Fruit fly (Drosophila melanogaster) whole organism, wandering third instar larva: Measurements from ENCODE around the gene Zip102B.

Source experiments
- Dif ChIP-seq: fragments of 200-275, 200-300 bp; sonication (Bioruptor generic); optimal IDR thresholded peaks from 2 replicates; lab custom pipeline; 2018; ENCODE audit warnings: missing biosample characterization, missing genetic modification characterization; ENCODE audit not compliant: partially characterized antibody
- HLH106 ChIP-seq: fragments of 200-800 bp; optimal IDR thresholded peaks from 3 replicates; lab custom pipeline; 2019; ENCODE audit warnings: missing biosample characterization, mild to moderate bottlenecking, missing genetic modification characterization, moderate library complexity
- Hr78 ChIP-seq: fragments of >200 bp; optimal IDR thresholded peaks from 2 replicates; lab custom pipeline; 2017; ENCODE audit warnings: missing biosample characterization, missing genetic modification characterization
- Hr83 ChIP-seq: fragments of 200-300 bp; sonication (Bioruptor generic); optimal IDR thresholded peaks from 2 replicates; lab custom pipeline; 2016; ENCODE audit warnings: missing biosample characterization, mild to moderate bottlenecking, missing genetic modification characterization, moderate library complexity; ENCODE audit not compliant: poor library complexity, severe bottlenecking
- OdsH ChIP-seq: fragments of 200-800 bp; sonication (Bioruptor generic); optimal IDR thresholded peaks from 2 replicates; lab custom pipeline; 2016; ENCODE audit warnings: missing biosample characterization, mild to moderate bottlenecking, missing genetic modification characterization
- Vsx2 ChIP-seq: fragments of 200-300, 225-300 bp; sonication (Bioruptor generic); optimal IDR thresholded peaks from 2 replicates; lab custom pipeline; 2018; ENCODE audit warnings: missing biosample characterization, missing genetic modification characterization; ENCODE audit not compliant: partially characterized antibody
- dsf ChIP-seq: sonication (Bioruptor generic); optimal IDR thresholded peaks from 2 replicates; lab custom pipeline; 2016; ENCODE audit warnings: missing biosample characterization, missing genetic modification characterization, borderline replicate concordance
- fru ChIP-seq: fragments of 200-800 bp; sonication (Bioruptor generic); optimal IDR thresholded peaks from 3 replicates; lab custom pipeline; 2016; ENCODE audit warnings: missing biosample characterization, mild to moderate bottlenecking, missing genetic modification characterization
- lola ChIP-seq: fragments of >200 bp; optimal IDR thresholded peaks from 2 replicates; lab custom pipeline; 2017; ENCODE audit warnings: missing biosample characterization, missing genetic modification characterization
- pan ChIP-seq: fragments of >200 bp; optimal IDR thresholded peaks from 2 replicates; lab custom pipeline; 2017
- psq ChIP-seq: fragments of 200-800 bp; sonication (Bioruptor generic); optimal IDR thresholded peaks from 3 replicates; lab custom pipeline; 2017; ENCODE audit warnings: missing biosample characterization, mild to moderate bottlenecking, missing genetic modification characterization, moderate library complexity
- usp ChIP-seq: fragments of >200 bp; optimal IDR thresholded peaks from 2 replicates; lab custom pipeline; 2017; ENCODE audit warnings: missing biosample characterization, missing genetic modification characterization

DNA sequence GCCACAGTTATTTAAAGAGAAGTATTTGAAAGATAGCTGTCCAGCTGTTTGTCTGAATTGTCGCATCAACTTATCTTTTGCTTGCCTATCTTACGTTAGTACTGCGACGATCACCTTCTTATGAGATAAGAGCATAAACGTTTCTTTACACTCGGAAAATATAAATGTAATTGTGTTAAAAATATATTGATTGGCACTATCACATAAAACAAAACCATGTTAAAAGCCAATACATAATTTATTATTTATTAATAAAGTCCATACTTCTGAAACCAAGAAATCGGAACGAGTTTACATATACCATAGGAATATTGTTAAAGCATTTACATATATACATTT lies 45.0 kb upstream of the Zip102B start:
- TF ChIP-seq usp (no peak), OdsH (GFP tag; lab: Kevin White, UChicago) (no peak), psq (no peak), lola (GFP tag; lab: Kevin White, UChicago) (no peak), dsf (no peak), fru (GFP tag; lab: Kevin White, UChicago) (no peak), Hr83 (no peak), pan (lab: Kevin White, UChicago) (no peak), HLH106 (no peak), Vsx2 (no peak), Hr78 (GFP tag; lab: Kevin White, UChicago) (no peak), Dif (GFP tag; lab: Kevin White, UChicago) (no peak)
